Worm (Caenorhabditis elegans) whole organism, young adult: ENCODE data around the gene rpt-6.

Experiments used
- B0261.1 ChIP-seq: sonication (generic microtip); optimal IDR thresholded peaks from 2 replicates; lab custom pipeline; 2016; ENCODE audit warnings: mild to moderate bottlenecking, missing genetic modification characterization, moderate library complexity, missing compliant biosample characterization
- C17E4.6 ChIP-seq: fragments of 200-800 bp; sonication (Bioruptor generic); IDR thresholded peaks from 2 replicates; pipeline ENCODE4 v1.3.6; 2022; ENCODE audit warnings: missing genetic modification reagents, missing genetic modification characterization, missing compliant biosample characterization
- F37B4.10 ChIP-seq: fragments of 200-800 bp; sonication (Bioruptor generic); IDR thresholded peaks from 2 replicates; pipeline ENCODE4 v1.3.6; 2022; ENCODE audit warnings: missing genetic modification characterization, missing compliant biosample characterization
- F39B2.1 ChIP-seq: fragments of 200-800 bp; sonication (Bioruptor generic); IDR thresholded peaks from 2 replicates; pipeline ENCODE4 v1.3.6; 2022; ENCODE audit warnings: missing genetic modification reagents, missing genetic modification characterization, missing compliant biosample characterization
- F49E8.2 ChIP-seq: sonication (generic microtip); optimal IDR thresholded peaks from 3 replicates; lab custom pipeline; 2017; ENCODE audit warnings: missing genetic modification characterization, mild to moderate bottlenecking, missing compliant biosample characterization, antibody characterized with exemption, moderate library complexity; ENCODE audit not compliant: insufficient read depth
- T07F8.4 ChIP-seq: sonication (generic microtip); optimal IDR thresholded peaks from 2 replicates; lab custom pipeline; 2016; ENCODE audit warnings: mild to moderate bottlenecking, missing genetic modification characterization, moderate library complexity, missing compliant biosample characterization
- Y79H2A.3 ChIP-seq: fragments of 200-800 bp; sonication (Bioruptor generic); conservative IDR thresholded peaks from 2 replicates; pipeline ENCODE4 v1.3.6; 2022; ENCODE audit warnings: missing genetic modification reagents, missing genetic modification characterization, missing compliant biosample characterization
- ama-1 ChIP-seq, 3 experiments: fragments of 150-350 bp in 1 of 3; sonication (generic microtip) in 2 of 3; optimal IDR thresholded peaks; 2 replicates each; lab custom pipeline; 2014 to 2018; ENCODE audit warnings: missing biosample characterization in 2 of 3, missing genetic modification characterization in 2 of 3, missing genetic modification reagents in 2 of 3
- aptf-2 ChIP-seq: fragments of 200-800 bp; sonication (Bioruptor generic); conservative IDR thresholded peaks from 2 replicates; pipeline ENCODE4 v1.3.6; 2022; ENCODE audit warnings: missing genetic modification reagents, missing genetic modification characterization, missing compliant biosample characterization
- athp-1 ChIP-seq: sonication (generic microtip); optimal IDR thresholded peaks from 2 replicates; lab custom pipeline; 2017; ENCODE audit warnings: mild to moderate bottlenecking, missing genetic modification characterization, missing compliant biosample characterization
- cebp-1 ChIP-seq, 2 experiments: fragments of 200-800 bp in 1 of 2; sonication (Bioruptor generic) in 1 of 2; sonication (generic microtip) in 1 of 2; IDR thresholded peaks in 1 of 2; optimal IDR thresholded peaks in 1 of 2; 2 replicates each; pipeline versions ENCODE4 v1.3.6 to Lab custom; 2017 to 2022; ENCODE audit warnings: missing compliant biosample characterization in 2 of 2, missing genetic modification characterization in 2 of 2, mild to moderate bottlenecking in 1 of 2, missing genetic modification reagents in 1 of 2, moderate library complexity in 1 of 2
- ceh-100 ChIP-seq: fragments of 200-800 bp; sonication (Bioruptor generic); IDR thresholded peaks from 2 replicates; pipeline ENCODE4 v1.3.6; 2022; ENCODE audit warnings: missing genetic modification reagents, missing genetic modification characterization, missing compliant biosample characterization
- chd-7 ChIP-seq: sonication (generic microtip); optimal IDR thresholded peaks from 2 replicates; lab custom pipeline; 2016; ENCODE audit warnings: mild to moderate bottlenecking, missing genetic modification characterization, moderate library complexity, missing compliant biosample characterization
- die-1 ChIP-seq: sonication (generic microtip); optimal IDR thresholded peaks from 2 replicates; lab custom pipeline; 2016; ENCODE audit warnings: missing genotype, mild to moderate bottlenecking, missing genetic modification characterization, missing compliant biosample characterization
- dox-1 ChIP-seq: fragments of 200-800 bp; sonication (Bioruptor generic); IDR thresholded peaks from 2 replicates; pipeline ENCODE4 v1.3.6; 2022; ENCODE audit warnings: missing genetic modification reagents, missing genetic modification characterization, missing compliant biosample characterization
- dpff-1 ChIP-seq: sonication (generic microtip); optimal IDR thresholded peaks from 2 replicates; lab custom pipeline; 2017; ENCODE audit warnings: mild to moderate bottlenecking, missing genetic modification characterization, missing compliant biosample characterization
- efl-1 ChIP-seq: fragments of 150-350 bp; optimal IDR thresholded peaks from 2 replicates; lab custom pipeline; 2014; ENCODE audit warnings: missing biosample characterization, missing genetic modification reagents, missing genetic modification characterization
- egl-18 ChIP-seq: fragments of 200-800 bp; sonication (Bioruptor generic); IDR thresholded peaks from 2 replicates; pipeline ENCODE4 v1.3.6; 2022; ENCODE audit warnings: missing genetic modification reagents, missing genetic modification characterization, missing compliant biosample characterization
- ets-4 ChIP-seq: fragments of 200-800 bp; sonication (Bioruptor generic); optimal IDR thresholded peaks from 2 replicates; lab custom pipeline; 2018; ENCODE audit warnings: mild to moderate bottlenecking, missing genetic modification characterization, missing compliant biosample characterization
- hlh-12 ChIP-seq: sonication (generic microtip); optimal IDR thresholded peaks from 2 replicates; lab custom pipeline; 2016; ENCODE audit warnings: missing genetic modification characterization, missing compliant biosample characterization
- hlh-26 ChIP-seq: fragments of 200-800 bp; sonication (Bioruptor generic); conservative IDR thresholded peaks from 2 replicates; pipeline ENCODE4 v1.3.6; 2022; ENCODE audit warnings: missing genetic modification reagents, missing genetic modification characterization, missing compliant biosample characterization
- lin-26 ChIP-seq: fragments of 200-800 bp; sonication (Bioruptor generic); IDR thresholded peaks from 2 replicates; pipeline ENCODE4 v1.3.6; 2022; ENCODE audit warnings: missing genetic modification reagents, missing genetic modification characterization, missing compliant biosample characterization
- lin-35 ChIP-seq, 3 experiments: fragments of 150-350 bp in 2 of 3; sonication (generic microtip) in 1 of 3; optimal IDR thresholded peaks; 2 replicates each; lab custom pipeline; 2014 to 2018; ENCODE audit warnings: missing biosample characterization in 3 of 3, missing genetic modification characterization in 3 of 3, missing genetic modification reagents in 3 of 3
- lir-1 ChIP-seq: fragments of 200-800 bp; sonication (Bioruptor generic); conservative IDR thresholded peaks from 2 replicates; pipeline ENCODE4 v1.3.6; 2022; ENCODE audit warnings: missing genetic modification reagents, missing genetic modification characterization, missing compliant biosample characterization
- madf-6 ChIP-seq: fragments of 200-800 bp; sonication (Bioruptor generic); IDR thresholded peaks from 2 replicates; pipeline ENCODE4 v1.3.6; 2022; ENCODE audit warnings: missing genetic modification reagents, missing genetic modification characterization, missing compliant biosample characterization
- madf-8 ChIP-seq: fragments of 200-800 bp; sonication (Bioruptor generic); conservative IDR thresholded peaks from 2 replicates; pipeline ENCODE4 v1.3.6; 2022; ENCODE audit warnings: missing genetic modification reagents, missing genetic modification characterization, missing compliant biosample characterization
- mcd-1 ChIP-seq: fragments of 200-800 bp; sonication (Bioruptor generic); IDR thresholded peaks from 2 replicates; pipeline ENCODE4 v1.3.6; 2022; ENCODE audit warnings: missing genetic modification reagents, missing genetic modification characterization, missing compliant biosample characterization
- mel-28 ChIP-seq: sonication (generic microtip); optimal IDR thresholded peaks from 2 replicates; lab custom pipeline; 2016; ENCODE audit warnings: borderline replicate concordance, mild to moderate bottlenecking, missing genetic modification characterization, missing compliant biosample characterization
- mxl-1 ChIP-seq: sonication (generic microtip); optimal IDR thresholded peaks from 2 replicates; lab custom pipeline; 2016; ENCODE audit warnings: missing genetic modification characterization, missing compliant biosample characterization
- nfyb-1 ChIP-seq: fragments of 200-800 bp; sonication (Bioruptor generic); IDR thresholded peaks from 2 replicates; pipeline ENCODE4 v1.3.6; 2022; ENCODE audit warnings: missing genetic modification reagents, missing genetic modification characterization, missing compliant biosample characterization
- nhr-27 ChIP-seq: fragments of 200-800 bp; sonication (Bioruptor generic); optimal IDR thresholded peaks from 2 replicates; lab custom pipeline; 2018; ENCODE audit warnings: mild to moderate bottlenecking, missing genetic modification characterization, moderate library complexity, missing compliant biosample characterization
- rpc-1 ChIP-seq, 2 experiments: fragments of 150-350 bp in 1 of 2; sonication (generic microtip) in 1 of 2; optimal IDR thresholded peaks; 2 replicates each; lab custom pipeline; 2014 to 2018; ENCODE audit warnings: missing biosample characterization in 1 of 2, missing genetic modification characterization in 1 of 2, missing genetic modification reagents in 1 of 2, missing genotype in 1 of 2
- snpc-3.4 ChIP-seq: sonication (generic microtip); optimal IDR thresholded peaks from 2 replicates; lab custom pipeline; 2017; ENCODE audit warnings: missing genetic modification characterization, mild to moderate bottlenecking, missing compliant biosample characterization, antibody characterized with exemption, moderate library complexity, missing genotype, missing genetic modification reagents
- sptf-2 ChIP-seq: fragments of 200-800 bp; sonication (Bioruptor generic); optimal IDR thresholded peaks from 2 replicates; lab custom pipeline; 2018; ENCODE audit warnings: mild to moderate bottlenecking, missing genetic modification characterization, missing compliant biosample characterization
- tbp1 ChIP-seq: fragments of 200-800 bp; sonication (Bioruptor generic); optimal IDR thresholded peaks from 2 replicates; lab custom pipeline; 2018; ENCODE audit warnings: mild to moderate bottlenecking, missing genetic modification characterization, missing compliant biosample characterization
- tbx-9 ChIP-seq: sonication (generic microtip); optimal IDR thresholded peaks from 2 replicates; lab custom pipeline; 2016; ENCODE audit warnings: borderline replicate concordance, missing genetic modification characterization, inconsistent platforms, missing compliant biosample characterization
- unc-130 ChIP-seq: sonication (generic microtip); optimal IDR thresholded peaks from 2 replicates; lab custom pipeline; 2016; ENCODE audit warnings: missing genetic modification reagents, missing genetic modification characterization, missing compliant biosample characterization
- zim-3 ChIP-seq: sonication (generic microtip); optimal IDR thresholded peaks from 2 replicates; lab custom pipeline; 2017; ENCODE audit warnings: mild to moderate bottlenecking, missing genetic modification characterization, moderate library complexity, missing compliant biosample characterization
- ztf-26 ChIP-seq: sonication (generic microtip); optimal IDR thresholded peaks from 2 replicates; lab custom pipeline; 2017; ENCODE audit warnings: missing genetic modification characterization, missing compliant biosample characterization
- ztf-3 ChIP-seq: fragments of 200-800 bp; sonication (Bioruptor generic); optimal IDR thresholded peaks from 2 replicates; lab custom pipeline; 2018; ENCODE audit warnings: mild to moderate bottlenecking, missing genetic modification characterization, missing compliant biosample characterization

rpt-6 gene

DNA sequence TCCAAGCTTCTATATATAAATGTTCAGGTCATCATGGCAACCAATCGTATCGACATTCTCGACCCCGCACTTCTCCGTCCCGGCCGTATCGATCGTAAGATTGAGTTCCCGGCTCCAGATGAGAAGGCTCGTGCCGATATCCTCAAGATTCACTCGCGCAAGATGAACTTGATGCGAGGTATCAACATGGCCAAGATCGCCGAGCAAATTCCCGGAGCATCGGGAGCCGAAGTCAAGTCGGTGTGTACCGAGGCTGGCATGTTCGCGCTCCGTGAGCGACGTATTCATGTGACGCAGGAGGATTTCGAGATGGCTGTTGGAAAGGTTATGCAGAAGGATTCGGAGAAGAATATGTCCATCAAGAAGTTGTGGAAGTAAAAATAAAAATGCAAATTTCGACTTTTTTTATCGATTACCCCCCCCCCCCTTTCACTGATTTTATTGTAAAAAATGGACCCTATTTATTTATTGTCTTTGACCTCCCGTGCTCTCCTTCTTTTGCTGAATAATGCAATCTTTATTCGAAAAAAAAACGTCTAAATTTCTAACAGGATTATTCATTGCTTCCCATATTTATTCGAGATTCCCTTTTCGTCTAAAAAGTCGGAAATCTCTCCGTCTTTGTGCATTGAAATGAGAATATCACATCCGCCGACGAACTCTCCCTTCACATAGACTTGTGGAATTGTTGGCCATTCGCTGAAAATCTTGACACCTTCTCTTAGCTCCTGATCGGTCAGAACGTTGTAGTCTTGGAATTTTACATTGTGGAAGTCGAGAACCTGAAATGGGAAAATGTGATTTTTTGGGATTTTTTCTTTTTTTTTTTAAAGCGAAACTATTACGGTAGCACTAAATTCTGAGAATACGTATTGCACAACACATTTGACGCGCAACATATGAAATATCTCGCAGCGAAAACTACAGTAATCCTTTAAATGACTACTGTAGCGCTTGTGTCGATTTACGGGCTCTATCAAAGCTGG lies 2.1 kb downstream of the rpt-6 start (continued):
- TF ChIP-seq mxl-1 (tag; lab: Kevin White, UChicago) (no peak), tbp1 (GFP tag; lab: Kevin White, UChicago) (no peak), madf-6 (GFP tag; lab: Robert Waterston, UW) (peak; percentile 43; the same call in 1 of the 2 replicates), lir-1 (GFP tag; lab: Robert Waterston, UW) (no peak), F39B2.1 (GFP tag; lab: Robert Waterston, UW) (no peak), ets-4 (GFP tag; lab: Kevin White, UChicago) (no peak), egl-18 (no peak), aptf-2 (no peak), C17E4.6 (no peak), B0261.1 (tag; lab: Kevin White, UChicago) (no peak), F37B4.10 (GFP tag; lab: Robert Waterston, UW) (0 out of 2 replicates have a peak, but pooled peaks have one; percentile 23), sptf-2 (GFP tag; lab: Kevin White, UChicago) (no peak), Y79H2A.3 (GFP tag; lab: Robert Waterston, UW) (no peak), hlh-26 (no peak), T07F8.4 (no peak), lin-35 (GFP tag; optimal IDR thresholded peaks at IDR 0.05; lab: Kevin White, UChicago) (no peak), ztf-3 (GFP tag; lab: Kevin White, UChicago) (no peak), ztf-26 (tag; lab: Kevin White, UChicago) (no peak), ceh-100 (GFP tag; lab: Robert Waterston, UW) (no peak), rpc-1 (optimal IDR thresholded peaks at IDR 0.05; lab: Kevin White, UChicago) (no peak), rpc-1 (tag; optimal IDR thresholded peaks at IDR 0.05; lab: Kevin White, UChicago) (no peak), athp-1 (tag; lab: Kevin White, UChicago) (no peak), ama-1 (optimal IDR thresholded peaks at IDR 0.05; lab: Kevin White, UChicago) (no peak), ama-1 (GFP tag; optimal IDR thresholded peaks at IDR 0.05; lab: Kevin White, UChicago) (peak in 1 of 2 experiments; percentile 46), tbx-9 (tag; lab: Kevin White, UChicago) (no peak), unc-130 (GFP tag; lab: Kevin White, UChicago) (no peak), cebp-1 (GFP tag; IDR thresholded peaks at IDR 0.05; lab: Robert Waterston, UW) (no peak), cebp-1 (tag; optimal IDR thresholded peaks at IDR 0.05; lab: Kevin White, UChicago) (peak; percentile 20), mel-28 (tag; lab: Kevin White, UChicago) (no peak), nfyb-1 (GFP tag; lab: Robert Waterston, UW) (no peak), chd-7 (tag; lab: Kevin White, UChicago) (no peak), hlh-12 (no peak), zim-3 (tag; lab: Kevin White, UChicago) (no peak), mcd-1 (GFP tag; lab: Robert Waterston, UW) (peak; percentile 7; the same call in 1 of the 2 replicates), madf-8 (GFP tag; lab: Robert Waterston, UW) (no peak)
- TF ChIP-seq, all 124 proteins: peak for 21

ce11 chrIII:12373306-12373705 lies 3.0 kb downstream of the rpt-6 start:
- TF ChIP-seq rpc-1 (optimal IDR thresholded peaks at IDR 0.05; lab: Kevin White, UChicago) (no peak), rpc-1 (tag; optimal IDR thresholded peaks at IDR 0.05; lab: Kevin White, UChicago) (no peak), lin-26 (GFP tag; lab: Robert Waterston, UW) (no peak), dox-1 (no peak), F49E8.2 (no peak), efl-1 (no peak), nhr-27 (tag; lab: Kevin White, UChicago) (no peak), die-1 (no peak), snpc-3.4 (tag; lab: Kevin White, UChicago) (no peak), mxl-1 (tag; lab: Kevin White, UChicago) (no peak), dpff-1 (no peak)
